Worm (Caenorhabditis elegans) whole organism, L4 larva: ENCODE measurements around the gene snr-6.
A peak's percentile ranks its signal among the peaks of the same experiment; 100 is the strongest.

Experiments
- F10B5.3 ChIP-seq: sonication (generic microtip); optimal IDR thresholded peaks from 2 replicates; lab custom pipeline; 2016; ENCODE audit warnings: mild to moderate bottlenecking, missing genetic modification characterization, missing compliant biosample characterization
- F49E8.2 ChIP-seq: sonication (generic microtip); optimal IDR thresholded peaks from 2 replicates; lab custom pipeline; 2016; ENCODE audit warnings: missing compliant biosample characterization, mild to moderate bottlenecking, missing genetic modification characterization, borderline replicate concordance
- T20F7.1 ChIP-seq: fragments of 200-800 bp; sonication (Bioruptor generic); optimal IDR thresholded peaks from 2 replicates; lab custom pipeline; 2018; ENCODE audit warnings: mild to moderate bottlenecking, missing genetic modification characterization, missing compliant biosample characterization
- aha-1 ChIP-seq: fragments of 150-350 bp; peaks from one replicate; lab custom pipeline; 2014; ENCODE audit warnings: missing biosample characterization, missing genetic modification characterization
- arid-1 ChIP-seq: fragments of 200-800 bp; sonication (Bioruptor generic); conservative IDR thresholded peaks from 2 replicates; pipeline ENCODE4 v1.3.6; 2022; ENCODE audit warnings: missing genetic modification reagents, missing genetic modification characterization, missing compliant biosample characterization
- ceh-28 ChIP-seq: fragments of 150-350 bp; optimal IDR thresholded peaks from 2 replicates; lab custom pipeline; 2014; ENCODE audit warnings: missing biosample characterization, missing genetic modification reagents, missing genetic modification characterization
- ctbp-1 ChIP-seq: fragments of 200-800 bp; sonication (Bioruptor generic); IDR thresholded peaks from 2 replicates; pipeline ENCODE4 v1.3.6; 2022; ENCODE audit warnings: missing genetic modification reagents, missing genetic modification characterization, missing compliant biosample characterization
- daf-12 ChIP-seq: fragments of 150-350 bp; optimal IDR thresholded peaks from 2 replicates; lab custom pipeline; 2014; ENCODE audit warnings: missing biosample characterization, missing genetic modification reagents, missing genetic modification characterization
- daf-16 ChIP-seq, 3 experiments: sonication (generic microtip); optimal IDR thresholded peaks; 2 replicates each; lab custom pipeline; 2016 to 2017; ENCODE audit warnings: missing genetic modification characterization in 3 of 3, missing genetic modification reagents in 3 of 3, mild to moderate bottlenecking in 2 of 3, missing compliant biosample characterization in 2 of 3, missing biosample characterization in 1 of 3, moderate library complexity in 1 of 3
- daf-8 ChIP-seq: fragments of 200-800 bp; sonication (Bioruptor generic); IDR thresholded peaks from 2 replicates; pipeline ENCODE4 v1.3.6; 2022; ENCODE audit warnings: missing genetic modification characterization, missing compliant biosample characterization
- dpl-1 ChIP-seq: fragments of 150-350 bp; optimal IDR thresholded peaks from 2 replicates; lab custom pipeline; 2014; ENCODE audit warnings: missing biosample characterization, missing genetic modification reagents, missing genetic modification characterization
- duxl-1 ChIP-seq: sonication (generic microtip); optimal IDR thresholded peaks from 2 replicates; lab custom pipeline; 2016; ENCODE audit warnings: mild to moderate bottlenecking, missing genetic modification characterization, moderate library complexity, missing compliant biosample characterization; ENCODE audit not compliant: poor library complexity
- dve-1 ChIP-seq: sonication (generic microtip); optimal IDR thresholded peaks from 2 replicates; lab custom pipeline; 2017; ENCODE audit warnings: antibody characterized with exemption, mild to moderate bottlenecking, missing genetic modification characterization, missing compliant biosample characterization; ENCODE audit not compliant: insufficient read depth
- hif-1 ChIP-seq, 2 experiments: sonication (generic microtip); optimal IDR thresholded peaks; 2 replicates each; lab custom pipeline; 2016 to 2017; ENCODE audit warnings: missing compliant biosample characterization in 2 of 2, missing genetic modification characterization in 2 of 2, missing genetic modification reagents in 2 of 2, missing genotype in 2 of 2, mild to moderate bottlenecking in 1 of 2
- hlh-30 ChIP-seq: sonication (generic microtip); optimal IDR thresholded peaks from 2 replicates; lab custom pipeline; 2017; ENCODE audit warnings: antibody characterized with exemption, mild to moderate bottlenecking, missing genetic modification characterization, missing compliant biosample characterization; ENCODE audit not compliant: insufficient read depth
- lin-13 ChIP-seq: fragments of 150-350 bp; optimal IDR thresholded peaks from 2 replicates; lab custom pipeline; 2014; ENCODE audit warnings: missing biosample characterization, missing genetic modification reagents, missing genetic modification characterization
- lin-38 ChIP-seq: fragments of 200-800 bp; sonication (Bioruptor generic); IDR thresholded peaks from 2 replicates; pipeline ENCODE4 v1.3.6; 2022; ENCODE audit warnings: missing genetic modification reagents, missing genetic modification characterization, missing compliant biosample characterization
- lsy-2 ChIP-seq, 2 experiments: fragments of 150-350 bp in 1 of 2; sonication (generic microtip) in 1 of 2; optimal IDR thresholded peaks; 2 replicates each; lab custom pipeline; 2014 to 2017; ENCODE audit warnings: missing biosample characterization in 2 of 2, missing genetic modification characterization in 2 of 2
- madf-5 ChIP-seq, 2 experiments: fragments of 200-800 bp; sonication (Bioruptor generic); IDR thresholded peaks; 2 replicates each; pipeline ENCODE4 v1.3.6; 2022; ENCODE audit warnings: missing compliant biosample characterization in 2 of 2, missing genetic modification characterization in 2 of 2
- madf-9 ChIP-seq: fragments of 200-800 bp; sonication (Bioruptor generic); conservative IDR thresholded peaks from 2 replicates; pipeline ENCODE4 v1.3.6; 2022; ENCODE audit warnings: missing genetic modification reagents, missing genetic modification characterization, missing compliant biosample characterization
- mdl-1 ChIP-seq, 2 experiments: fragments of 150-350 bp in 1 of 2; sonication (generic microtip) in 1 of 2; optimal IDR thresholded peaks; 2 replicates each; lab custom pipeline; 2014 to 2017; ENCODE audit warnings: missing biosample characterization in 2 of 2, missing genetic modification characterization in 2 of 2
- mep-1 ChIP-seq: fragments of 150-350 bp; sonication (generic microtip); optimal IDR thresholded peaks from 3 replicates; lab custom pipeline; 2014; ENCODE audit warnings: missing biosample characterization, missing genetic modification characterization
- mes-2 ChIP-seq: sonication (generic microtip); optimal IDR thresholded peaks from 2 replicates; lab custom pipeline; 2016; ENCODE audit warnings: missing genotype, mild to moderate bottlenecking, missing genetic modification characterization, missing compliant biosample characterization; ENCODE audit not compliant: poor library complexity, severe bottlenecking
- mxl-2 ChIP-seq: fragments of 200-800 bp; sonication (Bioruptor generic); conservative IDR thresholded peaks from 2 replicates; pipeline ENCODE4 v1.3.6; 2022; ENCODE audit warnings: missing genetic modification reagents, missing genetic modification characterization, missing compliant biosample characterization
- mxl-3 ChIP-seq: fragments of 200-800 bp; sonication (Bioruptor generic); optimal IDR thresholded peaks from 2 replicates; lab custom pipeline; 2018; ENCODE audit warnings: mild to moderate bottlenecking, missing genetic modification characterization, missing compliant biosample characterization
- nhr-11 ChIP-seq: fragments of 150-350 bp; optimal IDR thresholded peaks from 2 replicates; lab custom pipeline; 2014; ENCODE audit warnings: missing biosample characterization, missing genetic modification characterization
- nhr-28 ChIP-seq: fragments of 150-350 bp; optimal IDR thresholded peaks from 2 replicates; lab custom pipeline; 2014; ENCODE audit warnings: missing biosample characterization, missing genetic modification characterization
- nhr-77 ChIP-seq: fragments of 150-350 bp; optimal IDR thresholded peaks from 2 replicates; lab custom pipeline; 2014; ENCODE audit warnings: missing biosample characterization, missing genetic modification characterization
- php-3 ChIP-seq: fragments of 200-800 bp; sonication (Bioruptor generic); IDR thresholded peaks from 2 replicates; pipeline ENCODE4 v1.3.6; 2022; ENCODE audit warnings: missing genetic modification reagents, missing genetic modification characterization, missing compliant biosample characterization
- pqm-1 ChIP-seq: sonication (generic microtip); optimal IDR thresholded peaks from 2 replicates; lab custom pipeline; 2017; ENCODE audit warnings: missing biosample characterization, missing genetic modification characterization
- unc-130 ChIP-seq: sonication (generic microtip); optimal IDR thresholded peaks from 2 replicates; lab custom pipeline; 2016; ENCODE audit warnings: missing genetic modification reagents, missing genetic modification characterization, missing compliant biosample characterization
- zfp-2 ChIP-seq: sonication (generic microtip); optimal IDR thresholded peaks from 2 replicates; lab custom pipeline; 2016; ENCODE audit warnings: mild to moderate bottlenecking, missing genetic modification characterization, missing compliant biosample characterization
- ztf-7 ChIP-seq: fragments of 150-350 bp; optimal IDR thresholded peaks from 2 replicates; lab custom pipeline; 2014; ENCODE audit warnings: missing biosample characterization, missing genetic modification characterization

Gene snr-6

ce11 chrIII:12456801-12457647 is 27.6 kb upstream of the snr-6 start, which contains the start of the genes scav-3 and Y49E10.21:
scav-3 (minus strand) TSS chrIII:12456850.
Y49E10.21 (plus strand) TSS chrIII:12457597.
- TF ChIP-seq ctbp-1 (GFP tag; lab: Robert Waterston, UW) (no peak), mdl-1 (tag; optimal IDR thresholded peaks at IDR 0.05; lab: Kevin White, UChicago) (peak in 1 of 2 experiments; percentile 33), hif-1 (tag; optimal IDR thresholded peaks at IDR 0.05; lab: Kevin White, UChicago) (peak in 1 of 2 experiments; percentile 27), daf-16 (GFP tag; optimal IDR thresholded peaks at IDR 0.05; lab: Kevin White, UChicago) (no peak), daf-16 (tag; optimal IDR thresholded peaks at IDR 0.05; lab: Kevin White, UChicago) (peak; percentile 91), mep-1 (tag; lab: Kevin White, UChicago) (peak; percentile 57), daf-8 (GFP tag; lab: Robert Waterston, UW) (no peak), F49E8.2 (tag; lab: Kevin White, UChicago) (peak; percentile 58), ztf-7 (peak; percentile 8), madf-9 (GFP tag; lab: Robert Waterston, UW) (no peak), pqm-1 (tag; lab: Kevin White, UChicago) (peak; percentile 40), madf-5 (GFP tag; IDR thresholded peaks at IDR 0.05; lab: Robert Waterston, UW) (0 out of 4 replicates have a peak, but pooled peaks of 1 of the 2 experiments have one; percentile 2), dve-1 (tag; lab: Kevin White, UChicago) (peak; percentile 81), zfp-2 (no peak), unc-130 (GFP tag; lab: Kevin White, UChicago) (peak; percentile 26), mes-2 (tag; lab: Kevin White, UChicago) (peak; percentile 58), lin-13 (GFP tag; lab: Kevin White, UChicago) (peak; percentile 11), hlh-30 (tag; lab: Kevin White, UChicago) (peak; percentile 93), mxl-3 (peak; percentile 18), T20F7.1 (GFP tag; lab: Kevin White, UChicago) (no peak), lin-38 (GFP tag; lab: Robert Waterston, UW) (peak; percentile 9), ceh-28 (tag; lab: Kevin White, UChicago) (peak; percentile 62), lsy-2 (tag; optimal IDR thresholded peaks at IDR 0.05; lab: Kevin White, UChicago) (peak in 1 of 2 experiments; percentile 39), aha-1 (tag; lab: Kevin White, UChicago) (peak; percentile 24), nhr-11 (tag; lab: Kevin White, UChicago) (peak; percentile 77), nhr-77 (tag; lab: Kevin White, UChicago) (peak; percentile 11), duxl-1 (tag; lab: Kevin White, UChicago) (no peak), nhr-28 (tag; lab: Kevin White, UChicago) (peak; percentile 69), dpl-1 (GFP tag; lab: Kevin White, UChicago) (peak; percentile 38)

- TF ChIP-seq daf-12 (tag; lab: Kevin White, UChicago) (no peak), mxl-2 (GFP tag; lab: Robert Waterston, UW) (no peak), F49E8.2 (tag; lab: Kevin White, UChicago) (no peak), nhr-11 (tag; lab: Kevin White, UChicago) (no peak), madf-9 (GFP tag; lab: Robert Waterston, UW) (no peak), arid-1 (GFP tag; lab: Robert Waterston, UW) (no peak), F10B5.3 (tag; lab: Kevin White, UChicago) (no peak), aha-1 (tag; lab: Kevin White, UChicago) (peak; percentile 49), lin-38 (GFP tag; lab: Robert Waterston, UW) (peak; percentile 67), mes-2 (tag; lab: Kevin White, UChicago) (peak; percentile 47), lsy-2 (tag; optimal IDR thresholded peaks at IDR 0.05; lab: Kevin White, UChicago) (peak in 1 of 2 experiments; percentile 33), php-3 (GFP tag; lab: Robert Waterston, UW) (no peak)
Observed at ce11 chrIII:12455651-12456420, 26.4 kb upstream of the snr-6 start.
